Worm (Caenorhabditis elegans) whole organism, midembryonic: ENCODE results near the gene C18H9.6.

ENCODE experiments used
- T22C8.4 ChIP-seq: fragments of 200-800 bp; sonication (Bioruptor generic); IDR thresholded peaks from 2 replicates; pipeline ENCODE4 v1.3.6; 2022; ENCODE audit warnings: missing genetic modification characterization, missing compliant biosample characterization
- cog-1 ChIP-seq: sonication (generic microtip); optimal IDR thresholded peaks from 2 replicates; lab custom pipeline; 2016; ENCODE audit warnings: missing genetic modification characterization, missing compliant biosample characterization
- flt-1 ChIP-seq: fragments of 200-800 bp; sonication (Bioruptor generic); IDR thresholded peaks from 2 replicates; pipeline ENCODE4 v1.3.6; 2022; ENCODE audit warnings: missing genetic modification characterization, missing compliant biosample characterization
- klf-2 ChIP-seq: fragments of 200-800 bp; sonication (Bioruptor generic); conservative IDR thresholded peaks from 2 replicates; pipeline ENCODE4 v1.3.6; 2022; ENCODE audit warnings: missing genetic modification reagents, missing genetic modification characterization, missing compliant biosample characterization
- med-1 ChIP-seq: sonication (generic microtip); optimal IDR thresholded peaks from 2 replicates; lab custom pipeline; 2017; ENCODE audit warnings: missing genetic modification characterization, mild to moderate bottlenecking, missing compliant biosample characterization, antibody characterized with exemption, missing genetic modification reagents; ENCODE audit not compliant: insufficient read depth
- ref-1 ChIP-seq: fragments of 200-800 bp; sonication (Bioruptor generic); conservative IDR thresholded peaks from 2 replicates; pipeline ENCODE4 v1.3.6; 2022; ENCODE audit warnings: missing genetic modification reagents, missing genetic modification characterization, missing compliant biosample characterization
- tab-1 ChIP-seq: fragments of 200-800 bp; sonication (Bioruptor generic); IDR thresholded peaks from 2 replicates; pipeline ENCODE4 v1.3.6; 2022; ENCODE audit warnings: missing genetic modification characterization, missing compliant biosample characterization
- ztf-23 ChIP-seq: fragments of 200-800 bp; sonication (Bioruptor generic); IDR thresholded peaks from 2 replicates; pipeline ENCODE4 v1.3.6; 2022; ENCODE audit warnings: missing genetic modification reagents, missing genetic modification characterization, missing compliant biosample characterization
- ztf-29 ChIP-seq: fragments of 200-800 bp; sonication (Bioruptor generic); IDR thresholded peaks from 2 replicates; pipeline ENCODE4 v1.3.6; 2022; ENCODE audit warnings: missing genetic modification reagents, missing genetic modification characterization, missing compliant biosample characterization

ce11 chrII:6713832-6714342 lies 12.5 kb upstream of the C18H9.6 start, which contains the start of gene dpy-2:
- TF ChIP-seq klf-2 (GFP tag; lab: Robert Waterston, UW), result no peak
- no peak for TF ChIP-seq cog-1 (tag; lab: Kevin White, UChicago)
- TF ChIP-seq ref-1 (GFP tag; lab: Robert Waterston, UW), result no peak
- no peak for TF ChIP-seq ztf-23 (GFP tag; lab: Robert Waterston, UW)
- no peak for TF ChIP-seq tab-1 (GFP tag; lab: Robert Waterston, UW)
- TF ChIP-seq T22C8.4 (GFP tag; lab: Robert Waterston, UW), result no peak
- TF ChIP-seq flt-1 (GFP tag; lab: Robert Waterston, UW), result no peak
- no peak for TF ChIP-seq med-1
- TF ChIP-seq ztf-29, result no peak
